Fruit fly (Drosophila melanogaster): ENCODE data around the gene CG1113.

dm6 chr3R:5268495-5268894 lies 15.5 kb downstream of the CG1113 start:
- TF ChIP-seq psq (optimal IDR thresholded peaks at IDR 0.05) (no peak), insv (optimal IDR thresholded peaks at IDR 0.05) (no peak)
